Fruit fly (Drosophila melanogaster) whole organism, embryonic: ENCODE results near the gene Rab3-GEF.
A peak's percentile ranks its signal among the peaks of the same experiment; 100 is the strongest.

Source experiments
- CG10147 ChIP-seq: fragments of 200-800 bp; sonication (Bioruptor generic); optimal IDR thresholded peaks from 2 replicates; lab custom pipeline; 2019; ENCODE audit warnings: missing biosample characterization, mild to moderate bottlenecking, missing genetic modification characterization, moderate library complexity
- CG10654 ChIP-seq: fragments of 200-800 bp; sonication (Bioruptor generic); optimal IDR thresholded peaks from 2 replicates; lab custom pipeline; 2016; ENCODE audit warnings: missing biosample characterization, missing genetic modification characterization
- CG11695 ChIP-seq: fragments of 200-800 bp; sonication (Bioruptor generic); IDR thresholded peaks from 3 replicates; pipeline ENCODE4 v1.3.6; 2022; ENCODE audit warnings: missing biosample characterization, missing genetic modification characterization
- CG12155 ChIP-seq: fragments of 200-800 bp; sonication (Bioruptor generic); optimal IDR thresholded peaks from 3 replicates; lab custom pipeline; 2016; ENCODE audit warnings: missing biosample characterization, missing genetic modification characterization
- CG12299 ChIP-seq: fragments of 200-800 bp; sonication (Bioruptor generic); optimal IDR thresholded peaks from 2 replicates; lab custom pipeline; 2018; ENCODE audit warnings: missing biosample characterization, mild to moderate bottlenecking, missing genetic modification characterization
- CG15514 ChIP-seq: fragments of 200-800 bp; sonication (Bioruptor generic); optimal IDR thresholded peaks from 3 replicates; lab custom pipeline; 2017; ENCODE audit warnings: missing biosample characterization, missing genetic modification characterization, mild to moderate bottlenecking, moderate library complexity, missing genetic modification reagents
- CG15601 ChIP-seq: fragments of 200-800 bp; sonication (Bioruptor generic); optimal IDR thresholded peaks from 3 replicates; lab custom pipeline; 2019; ENCODE audit warnings: missing biosample characterization, mild to moderate bottlenecking, missing genetic modification characterization, moderate library complexity
- CG1647 ChIP-seq: fragments of 200-800 bp; sonication (Bioruptor generic); optimal IDR thresholded peaks from 3 replicates; lab custom pipeline; 2016; ENCODE audit warnings: missing biosample characterization, missing genetic modification characterization
- CG18764 ChIP-seq: fragments of 200-800 bp; sonication (Bioruptor generic); optimal IDR thresholded peaks from 3 replicates; lab custom pipeline; 2016; ENCODE audit warnings: missing biosample characterization, missing genetic modification characterization
- CG31388 ChIP-seq: fragments of 200-800 bp; sonication (Bioruptor generic); optimal IDR thresholded peaks from 2 replicates; lab custom pipeline; 2016; ENCODE audit warnings: missing biosample characterization, missing genetic modification characterization
- CG3281 ChIP-seq: fragments of 200-800 bp; sonication (Bioruptor generic); optimal IDR thresholded peaks from 3 replicates; lab custom pipeline; 2017; ENCODE audit warnings: missing biosample characterization, mild to moderate bottlenecking, missing genetic modification characterization
- CG4424 ChIP-seq: fragments of 200-800 bp; sonication (Bioruptor generic); optimal IDR thresholded peaks from 3 replicates; lab custom pipeline; 2016; ENCODE audit warnings: missing biosample characterization, missing genetic modification characterization
- CG4730 ChIP-seq: fragments of 200-800 bp; sonication (Bioruptor generic); IDR thresholded peaks from 2 replicates; pipeline ENCODE4 v1.3.6; 2022; ENCODE audit warnings: missing biosample characterization, missing genetic modification characterization
- CG5953 ChIP-seq: fragments of 200-800 bp; sonication (Bioruptor generic); IDR thresholded peaks from 2 replicates; pipeline ENCODE4 v1.3.6; 2022; ENCODE audit warnings: missing biosample characterization, missing genetic modification characterization
- CG7928 ChIP-seq: fragments of 200-800 bp; sonication (Bioruptor generic); optimal IDR thresholded peaks from 2 replicates; lab custom pipeline; 2017; ENCODE audit warnings: missing biosample characterization, mild to moderate bottlenecking, missing genetic modification characterization
- CG8944 ChIP-seq: fragments of 200-800 bp; sonication (Bioruptor generic); optimal IDR thresholded peaks from 3 replicates; lab custom pipeline; 2016; ENCODE audit warnings: missing biosample characterization, missing genetic modification characterization
- CG9876 ChIP-seq: fragments of 200-800 bp; sonication (Bioruptor generic); optimal IDR thresholded peaks from 2 replicates; lab custom pipeline; 2016; ENCODE audit warnings: missing biosample characterization, missing genetic modification characterization
- CHES-1-like ChIP-seq: fragments of 200-800 bp; sonication (Bioruptor generic); optimal IDR thresholded peaks from 2 replicates; lab custom pipeline; 2016; ENCODE audit warnings: missing biosample characterization, missing genetic modification characterization
- Camta ChIP-seq: fragments of 200-800 bp; sonication (Bioruptor generic); optimal IDR thresholded peaks from 2 replicates; lab custom pipeline; 2016; ENCODE audit warnings: missing biosample characterization, missing genetic modification characterization
- CrebB ChIP-seq: fragments of 200-800 bp; sonication (Bioruptor generic); optimal IDR thresholded peaks from 3 replicates; lab custom pipeline; 2018; ENCODE audit warnings: missing biosample characterization, mild to moderate bottlenecking, missing genetic modification characterization
- Dad ChIP-seq: fragments of 200-800 bp; sonication (Bioruptor generic); optimal IDR thresholded peaks from 3 replicates; lab custom pipeline; 2016; ENCODE audit warnings: missing biosample characterization, missing genetic modification characterization
- Dbx ChIP-seq: fragments of 200-800 bp; sonication (Bioruptor generic); IDR thresholded peaks from 3 replicates; pipeline ENCODE4 v1.3.6; 2022; ENCODE audit warnings: missing biosample characterization, missing genetic modification characterization
- Doc3 ChIP-seq: fragments of 200-800 bp; sonication (Bioruptor generic); IDR thresholded peaks from 3 replicates; pipeline ENCODE4 v1.3.6; 2022; ENCODE audit warnings: missing biosample characterization, missing genetic modification characterization; ENCODE audit not compliant: partially characterized antibody
- Ets65A ChIP-seq: fragments of 200-800 bp; sonication (Bioruptor generic); peaks from one replicate; lab custom pipeline; 2016; ENCODE audit warnings: missing biosample characterization, missing genetic modification characterization
- Fer1 ChIP-seq: fragments of 200-800 bp; sonication (Bioruptor generic); optimal IDR thresholded peaks from 2 replicates; lab custom pipeline; 2017; ENCODE audit warnings: missing biosample characterization, mild to moderate bottlenecking, missing genetic modification characterization
- GATAe ChIP-seq: fragments of 200-800 bp; sonication (Bioruptor generic); conservative IDR thresholded peaks from 2 replicates; pipeline ENCODE4 v1.3.6; 2022; ENCODE audit warnings: missing biosample characterization, missing genetic modification characterization
- HLH3B ChIP-seq: fragments of 200-800 bp; sonication (Bioruptor generic); IDR thresholded peaks from 2 replicates; pipeline ENCODE4 v1.3.6; 2022; ENCODE audit warnings: missing biosample characterization, missing genetic modification characterization
- Hey ChIP-seq: fragments of 200-800 bp; sonication (Bioruptor generic); optimal IDR thresholded peaks from 3 replicates; lab custom pipeline; 2018; ENCODE audit warnings: missing biosample characterization, mild to moderate bottlenecking, missing genetic modification characterization
- Hr78 ChIP-seq, 2 experiments: fragments of 200-800 bp in 1 of 2; fragments of >200 bp in 1 of 2; sonication (Bioruptor generic) in 1 of 2; optimal IDR thresholded peaks; 2 replicates each; lab custom pipeline; 2017 to 2019; ENCODE audit warnings: missing biosample characterization in 2 of 2, missing genetic modification characterization in 2 of 2, mild to moderate bottlenecking in 1 of 2, moderate library complexity in 1 of 2
- MTF-1 ChIP-seq: fragments of 200-800 bp; sonication (Bioruptor generic); optimal IDR thresholded peaks from 2 replicates; lab custom pipeline; 2018; ENCODE audit warnings: missing biosample characterization, mild to moderate bottlenecking, missing genetic modification characterization, borderline replicate concordance
- Mrtf ChIP-seq: fragments of 200-800 bp; sonication (Bioruptor generic); IDR thresholded peaks from 3 replicates; pipeline ENCODE4 v1.3.6; 2022; ENCODE audit warnings: missing biosample characterization, missing genetic modification characterization
- Sin3A ChIP-seq: fragments of >200 bp; optimal IDR thresholded peaks from 2 replicates; lab custom pipeline; 2018
- Sry-δ ChIP-seq: fragments of 200-800 bp; sonication (Bioruptor generic); optimal IDR thresholded peaks from 2 replicates; lab custom pipeline; 2016; ENCODE audit warnings: missing biosample characterization, missing genetic modification characterization
- az2 ChIP-seq: fragments of 200-800 bp; sonication (Bioruptor generic); optimal IDR thresholded peaks from 3 replicates; lab custom pipeline; 2016; ENCODE audit warnings: missing biosample characterization, missing genetic modification characterization
- cg ChIP-seq: fragments of 200-800 bp; sonication (Bioruptor generic); optimal IDR thresholded peaks from 3 replicates; lab custom pipeline; 2019; ENCODE audit warnings: missing biosample characterization, mild to moderate bottlenecking, missing genetic modification characterization, moderate library complexity
- chm ChIP-seq: fragments of 200-800 bp; sonication (Bioruptor generic); IDR thresholded peaks from 2 replicates; pipeline ENCODE4 v1.3.6; 2022; ENCODE audit warnings: missing biosample characterization, missing genetic modification characterization
- croc ChIP-seq: fragments of 200-800 bp; sonication (Bioruptor generic); conservative IDR thresholded peaks from 3 replicates; pipeline ENCODE4 v1.3.6; 2022; ENCODE audit warnings: missing biosample characterization, missing genetic modification characterization
- cwo ChIP-seq: fragments of 200-800 bp; sonication (Bioruptor generic); optimal IDR thresholded peaks from 3 replicates; lab custom pipeline; 2017; ENCODE audit warnings: missing biosample characterization, missing genetic modification characterization, mild to moderate bottlenecking, moderate library complexity, missing genetic modification reagents
- dimm ChIP-seq: fragments of 200-800 bp; sonication (Bioruptor generic); IDR thresholded peaks from 2 replicates; pipeline ENCODE4 v1.3.6; 2022; ENCODE audit warnings: missing biosample characterization, missing genetic modification characterization
- gsb ChIP-seq: fragments of 200-800 bp; sonication (Bioruptor generic); IDR thresholded peaks from 2 replicates; pipeline ENCODE4 v1.3.6; 2022; ENCODE audit warnings: missing biosample characterization, missing genetic modification characterization
- hth ChIP-seq: fragments of >200 bp; optimal IDR thresholded peaks from 2 replicates; lab custom pipeline; 2017; ENCODE audit warnings: inconsistent platforms
- jumu ChIP-seq: fragments of 200-800 bp; sonication (Bioruptor generic); optimal IDR thresholded peaks from 3 replicates; lab custom pipeline; 2016; ENCODE audit warnings: missing biosample characterization, missing genetic modification characterization
- mirr ChIP-seq: fragments of 200-800 bp; sonication (Bioruptor generic); optimal IDR thresholded peaks from 3 replicates; lab custom pipeline; 2018; ENCODE audit warnings: missing biosample characterization, mild to moderate bottlenecking, missing genetic modification characterization
- nerfin-2 ChIP-seq: fragments of 200-800 bp; sonication (Bioruptor generic); IDR thresholded peaks from 2 replicates; pipeline ENCODE4 v1.3.6; 2022; ENCODE audit warnings: missing biosample characterization, missing genetic modification characterization; ENCODE audit not compliant: partially characterized antibody
- oc ChIP-seq: fragments of 200-800 bp; sonication (Bioruptor generic); optimal IDR thresholded peaks from 2 replicates; lab custom pipeline; 2018; ENCODE audit warnings: missing biosample characterization, mild to moderate bottlenecking, missing genetic modification characterization, moderate library complexity
- pb ChIP-seq: fragments of 200-800 bp; sonication (Bioruptor generic); optimal IDR thresholded peaks from 3 replicates; lab custom pipeline; 2016; ENCODE audit warnings: missing biosample characterization, missing genetic modification characterization
- prd ChIP-seq, 3 experiments: fragments of >200 bp in 2 of 3; fragments of 200-800 bp in 1 of 3; sonication (Bioruptor generic) in 1 of 3; optimal IDR thresholded peaks in 2 of 3; IDR thresholded peaks in 1 of 3; 2 replicates in 2 of 3; 3 replicates in 1 of 3; pipeline versions ENCODE4 v1.3.6 to Lab custom; 2017 to 2022; ENCODE audit warnings: missing biosample characterization in 1 of 3, missing genetic modification characterization in 1 of 3
- rib ChIP-seq: fragments of 200-800 bp; sonication (Bioruptor generic); IDR thresholded peaks from 2 replicates; pipeline ENCODE4 v1.3.6; 2022; ENCODE audit warnings: missing biosample characterization, missing genetic modification characterization
- shn ChIP-seq: fragments of 200-800 bp; sonication (Bioruptor generic); optimal IDR thresholded peaks from 3 replicates; lab custom pipeline; 2016; ENCODE audit warnings: missing biosample characterization, missing genetic modification characterization
- twi ChIP-seq: fragments of 200-800 bp; optimal IDR thresholded peaks from 2 replicates; lab custom pipeline; 2019; ENCODE audit warnings: missing biosample characterization, mild to moderate bottlenecking, missing genetic modification characterization, moderate library complexity

Rab3-GEF gene

dm6 chrX:15043013-15043699, 46.3 kb upstream of the Rab3-GEF start (continued):
- TF ChIP-seq CG4730 (GFP tag; lab: Robert Waterston, UW) = 0 out of 2 replicates have a peak, but pooled peaks have one; percentile 12
- peak; percentile 89 for TF ChIP-seq Camta (GFP tag; lab: Kevin White, UChicago)
- peak; percentile 91 for TF ChIP-seq CrebB (tag; lab: Kevin White, UChicago)
- TF ChIP-seq oc (tag; lab: Kevin White, UChicago) = peak; percentile 88
- peak; percentile 17 for TF ChIP-seq Ets65A (GFP tag; lab: Kevin White, UChicago)
- TF ChIP-seq chm (GFP tag; lab: Robert Waterston, UW) = peak; percentile 92
- peak; percentile 42 for TF ChIP-seq Sry-δ (GFP tag; lab: Kevin White, UChicago)
- peak; percentile 61 for TF ChIP-seq CG7928
- TF ChIP-seq gsb (GFP tag; lab: Robert Waterston, UW) = no peak
- peak in 1 of 2 experiments; percentile 52 for TF ChIP-seq Hr78 (GFP tag; optimal IDR thresholded peaks at IDR 0.05; lab: Kevin White, UChicago)
- TF ChIP-seq CG8944 (GFP tag; lab: Kevin White, UChicago) = peak; percentile 81
- no peak for TF ChIP-seq jumu
- TF ChIP-seq shn (GFP tag; lab: Kevin White, UChicago) = peak; percentile 62
- TF ChIP-seq CG9876 (GFP tag; lab: Kevin White, UChicago) = peak; percentile 58
- peak; percentile 94 for TF ChIP-seq MTF-1 (GFP tag; lab: Kevin White, UChicago)
- peak; percentile 83 for TF ChIP-seq CG10654
- TF ChIP-seq hth = no peak
- TF ChIP-seq pb (GFP tag; lab: Kevin White, UChicago) = peak; percentile 67
- peak; percentile 94 for TF ChIP-seq CG15601 (tag; lab: Kevin White, UChicago)
- TF ChIP-seq CG18764 (GFP tag; lab: Kevin White, UChicago) = peak; percentile 78
- TF ChIP-seq CG12299 = peak; percentile 84
- TF ChIP-seq dimm (GFP tag; lab: Robert Waterston, UW) = no peak
- TF ChIP-seq CG15514 (GFP tag; lab: Kevin White, UChicago) = peak; percentile 83
- peak; percentile 72 for TF ChIP-seq CG11695 (GFP tag; lab: Robert Waterston, UW)
- TF ChIP-seq prd (optimal IDR thresholded peaks at IDR 0.05; lab: Kevin White, UChicago) = no peak
- peak; percentile 46; the same call in 1 of the 3 replicates for TF ChIP-seq prd (GFP tag; IDR thresholded peaks at IDR 0.05; lab: Robert Waterston, UW)
- TF ChIP-seq twi (tag; lab: Kevin White, UChicago) = no peak
- peak; percentile 25 for TF ChIP-seq az2 (GFP tag; lab: Kevin White, UChicago)
- TF ChIP-seq CG4424 (GFP tag; lab: Kevin White, UChicago) = peak; percentile 67
- TF ChIP-seq croc (GFP tag; lab: Robert Waterston, UW) = 0 out of 3 replicates have a peak, but pooled peaks have one; percentile 22
- no peak for TF ChIP-seq Doc3
- peak; percentile 74 for TF ChIP-seq CG3281
- peak; percentile 89 for TF ChIP-seq CG5953
- TF ChIP-seq cg = no peak
- peak; percentile 65 for TF ChIP-seq rib (GFP tag; lab: Robert Waterston, UW)
- TF ChIP-seq Sin3A = no peak
- no peak for TF ChIP-seq CG31388 (GFP tag; lab: Kevin White, UChicago)
- peak; percentile 47; the same call in 2 of the 3 replicates for TF ChIP-seq Mrtf (GFP tag; lab: Robert Waterston, UW)
- no peak for TF ChIP-seq CG12155 (GFP tag; lab: Kevin White, UChicago)
- TF ChIP-seq CG10147 (GFP tag; lab: Kevin White, UChicago) = peak; percentile 5
- no peak for TF ChIP-seq nerfin-2 (GFP tag; lab: Robert Waterston, UW)
- TF ChIP-seq cwo (GFP tag; lab: Kevin White, UChicago) = peak; percentile 68
- TF ChIP-seq CHES-1-like (GFP tag; lab: Kevin White, UChicago) = peak; percentile 79
- peak; percentile 80 for TF ChIP-seq Hey (tag; lab: Kevin White, UChicago)
- TF ChIP-seq HLH3B (GFP tag; lab: Robert Waterston, UW) = peak; percentile 60; the same call in 1 of the 2 replicates
- peak; percentile 86 for TF ChIP-seq Fer1 (GFP tag; lab: Kevin White, UChicago)
- peak; percentile 40; the same call in 1 of the 3 replicates for TF ChIP-seq Dbx
- TF ChIP-seq mirr (GFP tag; lab: Kevin White, UChicago) = peak; percentile 91
- no peak for TF ChIP-seq GATAe (GFP tag; lab: Robert Waterston, UW)
- peak; percentile 89 for TF ChIP-seq CG1647 (GFP tag; lab: Kevin White, UChicago)
- peak; percentile 54 for TF ChIP-seq Dad
